Fruit fly (Drosophila melanogaster): ENCODE measurements around the gene Tim9a.

DNA sequence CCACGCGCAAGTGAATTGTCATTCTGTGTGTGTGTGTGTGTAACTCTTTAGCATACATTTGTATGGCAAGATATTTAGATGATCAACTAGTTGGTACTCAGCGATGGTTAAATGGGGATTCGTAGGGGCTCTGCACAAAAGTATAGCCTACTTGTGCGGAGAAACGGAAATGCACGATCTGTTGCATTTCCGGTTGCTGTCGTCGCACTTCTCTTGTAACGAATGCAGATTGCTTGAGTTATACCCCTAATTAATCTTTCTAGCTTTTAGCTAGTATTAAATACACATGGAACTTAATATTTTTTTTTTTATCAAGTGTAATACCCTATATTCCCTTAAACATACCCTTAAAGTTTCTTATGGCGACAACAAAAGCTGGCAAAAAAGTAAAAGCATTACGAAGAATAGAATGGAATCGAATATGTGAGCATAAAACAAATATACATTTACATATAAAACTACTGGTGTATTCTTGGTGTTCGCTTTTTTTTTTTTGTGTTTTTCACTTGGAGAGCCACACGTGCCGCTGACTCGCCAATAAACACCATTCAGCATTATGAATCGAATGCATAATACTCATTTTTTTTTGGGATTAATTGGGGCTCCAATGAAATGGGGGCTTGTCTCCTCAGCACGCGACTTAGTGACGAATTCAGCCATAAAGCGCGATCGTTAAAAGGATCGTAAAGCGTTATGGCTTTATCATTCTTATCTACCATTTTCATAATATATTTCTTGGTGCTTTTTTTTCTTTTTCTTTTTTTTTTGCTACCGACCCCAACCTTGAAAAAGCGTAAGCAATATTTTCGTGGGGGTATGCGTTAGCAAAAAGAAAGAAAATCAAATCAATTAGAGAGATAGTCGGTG, 6.4 kb downstream of the Tim9a start:
- no peak for TF ChIP-seq GATAd (GFP tag; optimal IDR thresholded peaks at IDR 0.05)
- TF ChIP-seq HLH106 (tag; optimal IDR thresholded peaks at IDR 0.05), result no peak

All from whole organism, wandering third instar larva.